Worm (Caenorhabditis elegans) whole organism, late embryonic: Measurements from ENCODE around the gene F28B1.2.

Source experiments
- ama-1 ChIP-seq: fragments of 150-350 bp; optimal IDR thresholded peaks from 2 replicates; lab custom pipeline; 2014
- ceh-45 ChIP-seq: fragments of 200-800 bp; sonication (Bioruptor generic); IDR thresholded peaks from 2 replicates; pipeline ENCODE4 v1.3.6; 2022; ENCODE audit warnings: missing genetic modification reagents, missing genetic modification characterization, missing compliant biosample characterization
- ceh-6 ChIP-seq: fragments of 200-800 bp; sonication (Bioruptor generic); optimal IDR thresholded peaks from 2 replicates; lab custom pipeline; 2018; ENCODE audit warnings: mild to moderate bottlenecking, missing genetic modification characterization, missing compliant biosample characterization
- elt-2 ChIP-seq: sonication (generic microtip); optimal IDR thresholded peaks from 2 replicates; lab custom pipeline; 2016; ENCODE audit warnings: missing genetic modification reagents, missing genetic modification characterization, missing compliant biosample characterization
- fax-1 ChIP-seq: sonication (generic microtip); optimal IDR thresholded peaks from 2 replicates; lab custom pipeline; 2016; ENCODE audit warnings: missing genotype, missing genetic modification characterization, missing compliant biosample characterization
- lin-11 ChIP-seq: fragments of 200-800 bp; sonication (Bioruptor generic); optimal IDR thresholded peaks from 2 replicates; lab custom pipeline; 2018; ENCODE audit warnings: mild to moderate bottlenecking, missing genetic modification characterization, missing compliant biosample characterization
- pag-3 ChIP-seq: sonication (generic microtip); optimal IDR thresholded peaks from 2 replicates; lab custom pipeline; 2016; ENCODE audit warnings: missing compliant biosample characterization, missing genetic modification characterization, borderline replicate concordance
- sox-4 ChIP-seq: sonication (generic microtip); optimal IDR thresholded peaks from 2 replicates; lab custom pipeline; 2017; ENCODE audit warnings: mild to moderate bottlenecking, missing genetic modification characterization, inconsistent platforms, missing compliant biosample characterization
- unc-86 ChIP-seq: sonication (generic microtip); optimal IDR thresholded peaks from 2 replicates; lab custom pipeline; 2016; ENCODE audit warnings: missing genetic modification characterization, missing compliant biosample characterization

DNA sequence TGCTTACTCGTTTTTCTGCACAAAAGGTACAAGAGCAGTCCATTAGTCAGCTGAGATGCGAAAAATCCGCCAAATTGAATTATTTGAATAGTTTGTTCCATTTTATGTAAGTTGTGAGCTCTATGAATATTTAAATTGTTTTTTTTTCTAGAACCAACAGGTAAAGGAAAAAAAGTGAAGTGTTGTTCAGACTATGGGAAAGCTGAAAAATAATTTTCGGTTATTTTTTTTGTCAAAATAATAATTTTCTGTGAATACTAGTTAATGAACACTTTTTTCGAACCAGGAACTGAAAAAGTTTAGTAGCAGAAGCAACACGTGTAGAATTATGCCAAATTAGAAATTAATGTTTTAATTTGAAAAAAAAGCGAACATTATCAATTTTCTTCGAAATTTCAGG, 31.3 kb downstream of the F28B1.2 start, which contains the start of gene str-125:
- TF ChIP-seq sox-4 (tag; lab: Kevin White, UChicago) = no peak
- no peak for TF ChIP-seq fax-1 (tag; lab: Kevin White, UChicago)
- no peak for TF ChIP-seq ama-1 (lab: Kevin White, UChicago)
- no peak for TF ChIP-seq ceh-45 (GFP tag; lab: Robert Waterston, UW)
- no peak for TF ChIP-seq unc-86 (tag; lab: Kevin White, UChicago)
- no peak for TF ChIP-seq pag-3 (tag; lab: Kevin White, UChicago)
- no peak for TF ChIP-seq ceh-6 (GFP tag; lab: Kevin White, UChicago)
- TF ChIP-seq lin-11 (tag; lab: Kevin White, UChicago) = no peak
- no peak for TF ChIP-seq elt-2 (tag; lab: Kevin White, UChicago)
